Worm (Caenorhabditis elegans) whole organism, mixed stage, embryonic: ENCODE data around the gene T04H1.5.

Source experiments
- M03D4.4 ChIP-seq: sonication (generic microtip); optimal IDR thresholded peaks from 2 replicates; lab custom pipeline; 2017; ENCODE audit warnings: mild to moderate bottlenecking, missing genetic modification characterization, missing compliant biosample characterization
- bed-3 ChIP-seq: fragments of 200-800 bp; sonication (Bioruptor generic); optimal IDR thresholded peaks from 3 replicates; lab custom pipeline; 2018; ENCODE audit warnings: mild to moderate bottlenecking, missing genetic modification characterization, moderate library complexity, missing compliant biosample characterization
- blmp-1 ChIP-seq: fragments of 150-350 bp; optimal IDR thresholded peaks from 2 replicates; lab custom pipeline; 2014; ENCODE audit warnings: missing biosample characterization, missing genetic modification characterization
- ceh-39 ChIP-seq: fragments of 150-350 bp; optimal IDR thresholded peaks from 2 replicates; lab custom pipeline; 2014; ENCODE audit warnings: missing biosample characterization, missing genetic modification characterization
- ceh-43 ChIP-seq: fragments of 200-800 bp; sonication (Bioruptor generic); optimal IDR thresholded peaks from 2 replicates; lab custom pipeline; 2018; ENCODE audit warnings: mild to moderate bottlenecking, missing genetic modification characterization, moderate library complexity, missing compliant biosample characterization
- ceh-83 ChIP-seq: fragments of 200-800 bp; sonication (Bioruptor generic); optimal IDR thresholded peaks from 2 replicates; lab custom pipeline; 2018; ENCODE audit warnings: mild to moderate bottlenecking, missing genetic modification characterization, missing compliant biosample characterization
- ces-1 ChIP-seq: fragments of 150-350 bp; optimal IDR thresholded peaks from 2 replicates; lab custom pipeline; 2014; ENCODE audit warnings: missing biosample characterization, missing genetic modification reagents, missing genetic modification characterization
- cnd-1 ChIP-seq: fragments of 200-800 bp; sonication (Bioruptor generic); optimal IDR thresholded peaks from 2 replicates; lab custom pipeline; 2018; ENCODE audit warnings: mild to moderate bottlenecking, missing genetic modification characterization, missing compliant biosample characterization
- drap-1 ChIP-seq: fragments of 200-800 bp; sonication (Bioruptor generic); optimal IDR thresholded peaks from 3 replicates; lab custom pipeline; 2018; ENCODE audit warnings: mild to moderate bottlenecking, missing genetic modification characterization, missing compliant biosample characterization
- elt-1 ChIP-seq: sonication (generic microtip); optimal IDR thresholded peaks from 2 replicates; lab custom pipeline; 2017; ENCODE audit warnings: missing genetic modification characterization, mild to moderate bottlenecking, missing compliant biosample characterization, antibody characterized with exemption, moderate library complexity, borderline replicate concordance; ENCODE audit not compliant: insufficient read depth
- elt-3 ChIP-seq: fragments of 150-350 bp; optimal IDR thresholded peaks from 2 replicates; lab custom pipeline; 2014; ENCODE audit warnings: missing biosample characterization, missing genetic modification characterization
- flh-1 ChIP-seq: fragments of 200-800 bp; sonication (Bioruptor generic); optimal IDR thresholded peaks from 2 replicates; lab custom pipeline; 2018; ENCODE audit warnings: mild to moderate bottlenecking, missing genetic modification characterization, moderate library complexity, missing compliant biosample characterization
- ham-2 ChIP-seq: fragments of 200-800 bp; sonication (Bioruptor generic); optimal IDR thresholded peaks from 2 replicates; lab custom pipeline; 2018; ENCODE audit warnings: mild to moderate bottlenecking, missing genetic modification characterization, missing compliant biosample characterization
- hlh-1 ChIP-seq: fragments of 150-350 bp; optimal IDR thresholded peaks from 2 replicates; lab custom pipeline; 2014; ENCODE audit warnings: missing biosample characterization, missing genetic modification reagents, missing genetic modification characterization
- lin-13 ChIP-seq: fragments of 150-350 bp; optimal IDR thresholded peaks from 2 replicates; lab custom pipeline; 2014; ENCODE audit warnings: missing biosample characterization, missing genetic modification characterization
- lin-32 ChIP-seq: fragments of 200-800 bp; sonication (Bioruptor generic); optimal IDR thresholded peaks from 2 replicates; lab custom pipeline; 2018; ENCODE audit warnings: mild to moderate bottlenecking, missing genetic modification characterization, missing compliant biosample characterization
- mab-5 ChIP-seq: fragments of 150-350 bp; optimal IDR thresholded peaks from 2 replicates; lab custom pipeline; 2014; ENCODE audit warnings: missing biosample characterization, missing genetic modification characterization
- mep-1 ChIP-seq: fragments of 150-350 bp; optimal IDR thresholded peaks from 2 replicates; lab custom pipeline; 2017; ENCODE audit warnings: missing biosample characterization, missing genetic modification reagents, missing genetic modification characterization, inconsistent platforms
- mls-2 ChIP-seq: sonication (generic microtip); optimal IDR thresholded peaks from 2 replicates; lab custom pipeline; 2016; ENCODE audit warnings: mild to moderate bottlenecking, missing genetic modification characterization, moderate library complexity, missing compliant biosample characterization
- nhr-12 ChIP-seq: fragments of 150-350 bp; optimal IDR thresholded peaks from 2 replicates; lab custom pipeline; 2014; ENCODE audit warnings: missing biosample characterization, missing genetic modification characterization
- nhr-237 ChIP-seq: fragments of 150-350 bp; optimal IDR thresholded peaks from 2 replicates; lab custom pipeline; 2014; ENCODE audit warnings: missing biosample characterization, missing genetic modification characterization
- nhr-28 ChIP-seq: fragments of 150-350 bp; optimal IDR thresholded peaks from 2 replicates; lab custom pipeline; 2014; ENCODE audit warnings: missing biosample characterization, missing genetic modification characterization
- pha-4 ChIP-seq: fragments of 150-350 bp; optimal IDR thresholded peaks from 2 replicates; lab custom pipeline; 2018; ENCODE audit warnings: missing biosample characterization, missing genetic modification reagents, missing genetic modification characterization
- sem-2 ChIP-seq: fragments of 200-800 bp; sonication (Bioruptor generic); optimal IDR thresholded peaks from 2 replicates; lab custom pipeline; 2018; ENCODE audit warnings: mild to moderate bottlenecking, missing genetic modification characterization, missing compliant biosample characterization
- sptf-1 ChIP-seq: sonication (generic microtip); optimal IDR thresholded peaks from 2 replicates; lab custom pipeline; 2017; ENCODE audit warnings: mild to moderate bottlenecking, missing genetic modification characterization, moderate library complexity, missing compliant biosample characterization
- tbx-8 ChIP-seq: fragments of 200-800 bp; sonication (Bioruptor generic); optimal IDR thresholded peaks from 2 replicates; lab custom pipeline; 2018; ENCODE audit warnings: mild to moderate bottlenecking, missing genetic modification characterization, moderate library complexity, missing compliant biosample characterization
- unc-120 ChIP-seq: sonication (generic microtip); optimal IDR thresholded peaks from 2 replicates; lab custom pipeline; 2017; ENCODE audit warnings: missing genetic modification characterization, missing compliant biosample characterization; ENCODE audit not compliant: poor library complexity, severe bottlenecking
- unc-39 ChIP-seq: fragments of 150-350 bp; optimal IDR thresholded peaks from 2 replicates; lab custom pipeline; 2014; ENCODE audit warnings: missing biosample characterization, missing genetic modification characterization
- unc-62 ChIP-seq: fragments of 150-350 bp; optimal IDR thresholded peaks from 2 replicates; lab custom pipeline; 2014; ENCODE audit warnings: missing biosample characterization, missing genetic modification reagents, missing genetic modification characterization
- zip-8 ChIP-seq: fragments of 150-350 bp; optimal IDR thresholded peaks from 2 replicates; lab custom pipeline; 2014; ENCODE audit warnings: missing biosample characterization, missing genetic modification characterization
- ztf-11 ChIP-seq: fragments of 150-350 bp; optimal IDR thresholded peaks from 2 replicates; lab custom pipeline; 2014; ENCODE audit warnings: missing biosample characterization, missing genetic modification characterization

T04H1.5 gene

ce11 chrV:12252272-12252671, 1.1 kb downstream of the T04H1.5 start, which contains the start of gene lrx-1:
lrx-1 (plus strand) TSS chrV:12252572.
- no peak for TF ChIP-seq mls-2
- no peak for TF ChIP-seq unc-39 (tag; lab: Kevin White, UChicago)
- TF ChIP-seq ces-1 (GFP tag; lab: Kevin White, UChicago): no peak
- no peak for TF ChIP-seq lin-13 (tag; lab: Kevin White, UChicago)
- no peak for TF ChIP-seq drap-1 (GFP tag; lab: Kevin White, UChicago)
- TF ChIP-seq ceh-39 (tag; lab: Kevin White, UChicago): no peak
- no peak for TF ChIP-seq ceh-43 (GFP tag; lab: Kevin White, UChicago)
- no peak for TF ChIP-seq flh-1
- no peak for TF ChIP-seq nhr-12 (tag; lab: Kevin White, UChicago)
- no peak for TF ChIP-seq sptf-1
- no peak for TF ChIP-seq unc-62 (GFP tag; lab: Kevin White, UChicago)
- TF ChIP-seq mab-5 (tag; lab: Kevin White, UChicago): no peak
- TF ChIP-seq zip-8 (tag; lab: Kevin White, UChicago): no peak
- TF ChIP-seq tbx-8 (GFP tag; lab: Kevin White, UChicago): no peak
- TF ChIP-seq cnd-1 (tag; lab: Kevin White, UChicago): no peak
- TF ChIP-seq mep-1 (tag; lab: Kevin White, UChicago): no peak
- no peak for TF ChIP-seq elt-1
- no peak for TF ChIP-seq pha-4
- no peak for TF ChIP-seq nhr-28 (tag; lab: Kevin White, UChicago)
- no peak for TF ChIP-seq M03D4.4 (tag; lab: Kevin White, UChicago)

- no peak for TF ChIP-seq ham-2 (GFP tag; lab: Kevin White, UChicago)
Measured at ce11 chrV:12255343-12255742, 4.2 kb downstream of the T04H1.5 start, which contains the start of gene T04H1.12. T04H1.12 (plus strand) TSS chrV:12255643.

- TF ChIP-seq elt-1: no peak
- TF ChIP-seq elt-3 (tag; lab: Kevin White, UChicago): no peak
- no peak for TF ChIP-seq flh-1
- no peak for TF ChIP-seq drap-1 (GFP tag; lab: Kevin White, UChicago)
- no peak for TF ChIP-seq blmp-1 (tag; lab: Kevin White, UChicago)
- TF ChIP-seq tbx-8 (GFP tag; lab: Kevin White, UChicago): no peak
- no peak for TF ChIP-seq lin-32 (GFP tag; lab: Kevin White, UChicago)
- no peak for TF ChIP-seq lin-13 (tag; lab: Kevin White, UChicago)
- TF ChIP-seq ces-1 (GFP tag; lab: Kevin White, UChicago): no peak
- TF ChIP-seq ham-2 (GFP tag; lab: Kevin White, UChicago): no peak
- no peak for TF ChIP-seq nhr-12 (tag; lab: Kevin White, UChicago)
- TF ChIP-seq pha-4: no peak
- TF ChIP-seq ceh-43 (GFP tag; lab: Kevin White, UChicago): no peak
- TF ChIP-seq nhr-28 (tag; lab: Kevin White, UChicago): no peak
- no peak for TF ChIP-seq cnd-1 (tag; lab: Kevin White, UChicago)
- TF ChIP-seq bed-3 (GFP tag; lab: Kevin White, UChicago): no peak
- TF ChIP-seq nhr-237 (tag; lab: Kevin White, UChicago): no peak
Measured at ce11 chrV:12256398-12256797, 5.3 kb downstream of the T04H1.5 start, which contains the start of gene ugt-55. ugt-55 (plus strand) TSS chrV:12256698.

ce11 chrV:12258922-12259321, 7.8 kb downstream of the T04H1.5 start, which contains the start of gene ugt-56:
ugt-56 (plus strand) TSS chrV:12258982.
- TF ChIP-seq nhr-28 (tag; lab: Kevin White, UChicago): no peak
- no peak for TF ChIP-seq lin-13 (tag; lab: Kevin White, UChicago)
- TF ChIP-seq lin-32 (GFP tag; lab: Kevin White, UChicago): no peak
- TF ChIP-seq drap-1 (GFP tag; lab: Kevin White, UChicago): no peak
- no peak for TF ChIP-seq unc-120 (tag; lab: Kevin White, UChicago)
- no peak for TF ChIP-seq sem-2 (GFP tag; lab: Kevin White, UChicago)
- TF ChIP-seq unc-39 (tag; lab: Kevin White, UChicago): no peak
- no peak for TF ChIP-seq ces-1 (GFP tag; lab: Kevin White, UChicago)
- no peak for TF ChIP-seq hlh-1
- TF ChIP-seq sptf-1: no peak
- no peak for TF ChIP-seq M03D4.4 (tag; lab: Kevin White, UChicago)
- no peak for TF ChIP-seq ztf-11 (tag; lab: Kevin White, UChicago)
- TF ChIP-seq zip-8 (tag; lab: Kevin White, UChicago): no peak
- TF ChIP-seq elt-3 (tag; lab: Kevin White, UChicago): no peak
- no peak for TF ChIP-seq ceh-83 (GFP tag; lab: Kevin White, UChicago)
